Fruit fly (Drosophila melanogaster): ENCODE measurements around the gene Cyp6d5.

Cyp6d5 gene

dm6 chr3R:14041647-14042046 is 12.6 kb downstream of the Cyp6d5 start (continued):
- no peak for TF ChIP-seq Dfd (GFP tag; optimal IDR thresholded peaks at IDR 0.05)
- no peak for TF ChIP-seq CG32532 (GFP tag; IDR thresholded peaks at IDR 0.05)
- no peak for TF ChIP-seq CG8089 (GFP tag; optimal IDR thresholded peaks at IDR 0.05)
- peak; percentile 17 for TF ChIP-seq CG17802 (tag; optimal IDR thresholded peaks at IDR 0.05)
- TF ChIP-seq Lpt (GFP tag; optimal IDR thresholded peaks at IDR 0.05): no peak
- no peak for TF ChIP-seq CG1529 (GFP tag; optimal IDR thresholded peaks at IDR 0.05)
- no peak for TF ChIP-seq Nf-YB (GFP tag; optimal IDR thresholded peaks at IDR 0.05)
- no peak for TF ChIP-seq CG16813 (GFP tag; IDR thresholded peaks at IDR 0.05; ENCODE audit: partially characterized antibody)
- no peak for TF ChIP-seq Elba2 (GFP tag; optimal IDR thresholded peaks at IDR 0.05)
- TF ChIP-seq fu2 (GFP tag; optimal IDR thresholded peaks at IDR 0.05): no peak
- TF ChIP-seq lab (GFP tag; optimal IDR thresholded peaks at IDR 0.05): peak; percentile 85
- TF ChIP-seq al (GFP tag; IDR thresholded peaks at IDR 0.05): no peak
- no peak for TF ChIP-seq D (optimal IDR thresholded peaks at IDR 0.05)
- peak; percentile 3 for TF ChIP-seq D (GFP tag; optimal IDR thresholded peaks at IDR 0.05)
- TF ChIP-seq TFAM (GFP tag; optimal IDR thresholded peaks at IDR 0.05): no peak
- TF ChIP-seq cato (GFP tag; optimal IDR thresholded peaks at IDR 0.05; ENCODE audit: borderline replicate concordance): no peak
- no peak for TF ChIP-seq Six4 (GFP tag; optimal IDR thresholded peaks at IDR 0.05)
- no peak for TF ChIP-seq CG7987 (GFP tag; optimal IDR thresholded peaks at IDR 0.05)
- no peak for TF ChIP-seq disco-r (GFP tag; optimal IDR thresholded peaks at IDR 0.05)
- TF ChIP-seq H15 (GFP tag; IDR thresholded peaks at IDR 0.05): no peak
- no peak for TF ChIP-seq esg (GFP tag; conservative IDR thresholded peaks at IDR 0.05)
- no peak for TF ChIP-seq Poxn (GFP tag; IDR thresholded peaks at IDR 0.05)
- TF ChIP-seq Fer3 (tag; optimal IDR thresholded peaks at IDR 0.05): peak; percentile 44
- TF ChIP-seq Usf (GFP tag; optimal IDR thresholded peaks at IDR 0.05): no peak
- TF ChIP-seq CG1602 (GFP tag; optimal IDR thresholded peaks at IDR 0.05): no peak
- TF ChIP-seq tap (tag; optimal IDR thresholded peaks at IDR 0.05): no peak
- TF ChIP-seq CG11085 (GFP tag; IDR thresholded peaks at IDR 0.05): no peak
- TF ChIP-seq sd (tag; optimal IDR thresholded peaks at IDR 0.05): no peak
- no peak for TF ChIP-seq slou (GFP tag; optimal IDR thresholded peaks at IDR 0.05)
- no peak for TF ChIP-seq CG9817 (tag; optimal IDR thresholded peaks at IDR 0.05)
- no peak for TF ChIP-seq cg (GFP tag; optimal IDR thresholded peaks at IDR 0.05)
- TF ChIP-seq salm (tag; optimal IDR thresholded peaks at IDR 0.05): no peak
- no peak for TF ChIP-seq BEAF-32 (GFP tag; optimal IDR thresholded peaks at IDR 0.05)
- TF ChIP-seq Gsc (GFP tag; IDR thresholded peaks at IDR 0.05): no peak
- no peak for TF ChIP-seq CG6854 (GFP tag; optimal IDR thresholded peaks at IDR 0.05)
- TF ChIP-seq fd64A (GFP tag; optimal IDR thresholded peaks at IDR 0.05): no peak
- no peak for TF ChIP-seq CG4730 (GFP tag; IDR thresholded peaks at IDR 0.05)
- TF ChIP-seq Atf6 (GFP tag; IDR thresholded peaks at IDR 0.05): no peak
- no peak for TF ChIP-seq Nf-YA (GFP tag; IDR thresholded peaks at IDR 0.05)
- TF ChIP-seq CG8944 (GFP tag; optimal IDR thresholded peaks at IDR 0.05): no peak
- no peak for TF ChIP-seq CG12219 (GFP tag; optimal IDR thresholded peaks at IDR 0.05)
- TF ChIP-seq CG7271 (tag; optimal IDR thresholded peaks at IDR 0.05): no peak
- TF ChIP-seq crc (GFP tag; optimal IDR thresholded peaks at IDR 0.05): no peak
- TF ChIP-seq Tbp (GFP tag; optimal IDR thresholded peaks at IDR 0.05): no peak
- peak; percentile 27 for TF ChIP-seq ind (GFP tag; optimal IDR thresholded peaks at IDR 0.05)
- TF ChIP-seq Ets65A (GFP tag): no peak
- no peak for TF ChIP-seq tin (GFP tag; optimal IDR thresholded peaks at IDR 0.05)
- no peak for TF ChIP-seq stc (GFP tag; IDR thresholded peaks at IDR 0.05)
- TF ChIP-seq CG1233 (GFP tag; optimal IDR thresholded peaks at IDR 0.05): peak; percentile 49
- TF ChIP-seq kah (GFP tag; optimal IDR thresholded peaks at IDR 0.05): no peak
- TF ChIP-seq shn (GFP tag; optimal IDR thresholded peaks at IDR 0.05): no peak
- TF ChIP-seq CG4360 (GFP tag; IDR thresholded peaks at IDR 0.05): no peak
- TF ChIP-seq hb (GFP tag; IDR thresholded peaks at IDR 0.05; ENCODE audit: partially characterized antibody): no peak

Data from whole organism, embryonic.